Worm (Caenorhabditis elegans): Measurements from ENCODE around the gene F35E12.6.

DNA sequence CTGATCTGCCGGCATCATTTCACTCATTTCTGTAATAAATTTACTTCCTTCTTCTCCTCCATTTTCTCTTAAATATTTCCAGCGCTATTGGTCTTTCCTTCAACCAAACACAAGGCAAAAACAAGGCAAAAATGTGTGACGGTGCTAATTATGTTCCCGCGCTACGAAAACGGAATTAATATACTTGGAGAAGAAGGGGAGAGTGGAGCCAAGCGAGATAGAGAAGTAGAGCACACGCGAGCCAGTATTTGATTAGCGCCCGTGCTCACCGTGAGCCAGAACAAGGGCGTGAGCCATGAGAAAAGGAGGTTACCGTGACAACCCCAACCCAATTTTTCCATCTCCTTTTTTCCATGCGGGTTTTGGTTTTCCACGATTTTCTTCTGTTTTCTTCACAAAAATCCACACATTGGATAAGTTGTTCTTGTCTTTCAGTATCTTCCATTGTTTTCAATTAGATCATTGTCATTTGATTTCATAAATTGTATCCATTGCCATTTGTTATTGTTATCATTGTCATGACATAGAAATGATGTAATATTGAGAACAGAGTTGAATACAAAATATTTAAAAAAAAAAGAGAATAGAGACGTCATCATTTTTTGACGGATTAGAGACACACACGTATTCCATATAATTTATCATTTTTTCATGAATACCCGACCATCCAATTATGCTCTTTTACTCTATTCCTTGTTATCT lies 26.5 kb upstream of the F35E12.6 start, which contains the start of gene F20G2.6:
- no peak for TF ChIP-seq ama-1 (optimal IDR thresholded peaks at IDR 0.05)
- no peak for TF ChIP-seq ceh-36 (tag; optimal IDR thresholded peaks at IDR 0.05)
- TF ChIP-seq flt-1 (GFP tag; IDR thresholded peaks at IDR 0.05) = no peak
- no peak for TF ChIP-seq ceh-13 (GFP tag; optimal IDR thresholded peaks at IDR 0.05)
- no peak for TF ChIP-seq aly-1 (tag; optimal IDR thresholded peaks at IDR 0.05)
- TF ChIP-seq pes-1 (GFP tag; IDR thresholded peaks at IDR 0.05) = no peak
- TF ChIP-seq F13C5.2 (tag; optimal IDR thresholded peaks at IDR 0.05) = no peak
- no peak for TF ChIP-seq scrt-1 (GFP tag; IDR thresholded peaks at IDR 0.05)
- no peak for TF ChIP-seq tbx-37 (GFP tag; conservative IDR thresholded peaks at IDR 0.05)
- TF ChIP-seq B0310.2 (tag; optimal IDR thresholded peaks at IDR 0.05) = no peak
- TF ChIP-seq ets-7 (tag; optimal IDR thresholded peaks at IDR 0.05) = no peak
- TF ChIP-seq sea-1 (GFP tag; conservative IDR thresholded peaks at IDR 0.05) = no peak

Measured in whole organism, early embryonic.